Fruit fly (Drosophila melanogaster): ENCODE measurements around the gene Rab23.

DNA sequence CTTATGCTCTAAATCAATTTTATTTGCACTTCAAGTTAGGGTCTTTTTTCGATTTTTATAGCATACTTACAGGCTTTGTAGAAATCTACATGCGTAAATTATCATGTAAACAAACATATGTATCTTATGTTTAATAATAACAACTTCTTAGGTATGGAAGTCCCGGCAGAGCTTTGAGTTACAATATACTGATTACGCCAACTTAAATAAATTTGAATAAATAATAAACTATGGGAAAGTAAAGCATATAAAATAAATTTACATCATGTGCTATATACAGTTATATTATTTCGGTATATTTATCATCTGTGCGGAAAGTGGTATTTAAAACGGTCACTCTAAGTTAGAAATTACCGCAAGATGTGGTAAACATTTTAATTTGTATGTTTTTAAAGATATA is 47.9 kb upstream of the Rab23 start, which contains the start of gene CG1239:
- TF ChIP-seq Sin3A (optimal IDR thresholded peaks at IDR 0.05), result no peak
- TF ChIP-seq h (optimal IDR thresholded peaks at IDR 0.05), result no peak
- no peak for TF ChIP-seq psq (optimal IDR thresholded peaks at IDR 0.05)
- no peak for TF ChIP-seq Myc (optimal IDR thresholded peaks at IDR 0.05)
- TF ChIP-seq ttk (optimal IDR thresholded peaks at IDR 0.05), result no peak
